Worm (Caenorhabditis elegans): ENCODE measurements around the gene F28A12.10.

Gene F28A12.10

ce11 chrV:8631277-8631765 is 6.2 kb downstream of the F28A12.10 start, which contains the start of gene atg-18:
TSS of gene atg-18 (minus strand) at chrV:8631327.
- peak; percentile 68 for TF ChIP-seq ceh-2 (tag; optimal IDR thresholded peaks at IDR 0.05)
- TF ChIP-seq ahr-1 (tag; optimal IDR thresholded peaks at IDR 0.05) = no peak
- TF ChIP-seq unc-86 (tag; optimal IDR thresholded peaks at IDR 0.05) = peak; percentile 63
- TF ChIP-seq ceh-48 (tag; optimal IDR thresholded peaks at IDR 0.05) = no peak
- TF ChIP-seq sdc-2 (tag; optimal IDR thresholded peaks at IDR 0.05) = peak; percentile 21
- no peak for TF ChIP-seq T23F11.4 (GFP tag; optimal IDR thresholded peaks at IDR 0.05)
- no peak for TF ChIP-seq ref-2 (tag; optimal IDR thresholded peaks at IDR 0.05)
- TF ChIP-seq odd-2 (tag; optimal IDR thresholded peaks at IDR 0.05) = peak; percentile 20
- peak; percentile 17 for TF ChIP-seq fkh-6 (tag; optimal IDR thresholded peaks at IDR 0.05)
- peak; percentile 80 for TF ChIP-seq K09A11.1 (tag; optimal IDR thresholded peaks at IDR 0.05; ENCODE audit: insufficient read depth)
- no peak for TF ChIP-seq ceh-9 (tag; optimal IDR thresholded peaks at IDR 0.05)
- TF ChIP-seq pha-2 (tag; optimal IDR thresholded peaks at IDR 0.05) = peak; percentile 14
- peak; percentile 62 for TF ChIP-seq ceh-19 (GFP tag; optimal IDR thresholded peaks at IDR 0.05)
- TF ChIP-seq ceh-6 (GFP tag; optimal IDR thresholded peaks at IDR 0.05) = no peak
- no peak for TF ChIP-seq elt-4 (tag; optimal IDR thresholded peaks at IDR 0.05)
- TF ChIP-seq C08G9.2 (tag; optimal IDR thresholded peaks at IDR 0.05) = no peak
- TF ChIP-seq ceh-14 (tag; optimal IDR thresholded peaks at IDR 0.05) = peak; percentile 51
- TF ChIP-seq lim-6 (tag; optimal IDR thresholded peaks at IDR 0.05) = no peak
- TF ChIP-seq ama-1 (optimal IDR thresholded peaks at IDR 0.05) = no peak
- TF ChIP-seq madf-2 (tag; optimal IDR thresholded peaks at IDR 0.05) = peak; percentile 23
- TF ChIP-seq K02D7.2 (tag; optimal IDR thresholded peaks at IDR 0.05) = peak; percentile 36
- TF ChIP-seq pqm-1 (tag; optimal IDR thresholded peaks at IDR 0.05) = peak; percentile 36
- peak; percentile 65 for TF ChIP-seq ttx-3 (tag; optimal IDR thresholded peaks at IDR 0.05)
- TF ChIP-seq eyg-1 (tag; optimal IDR thresholded peaks at IDR 0.05) = no peak
- TF ChIP-seq ets-4 (tag; optimal IDR thresholded peaks at IDR 0.05) = peak; percentile 25
- peak; percentile 19 for TF ChIP-seq fkh-10 (GFP tag; optimal IDR thresholded peaks at IDR 0.05)
- TF ChIP-seq pag-3 (tag; optimal IDR thresholded peaks at IDR 0.05; ENCODE audit: borderline replicate concordance) = no peak
- TF ChIP-seq Y22D7AL.16 (tag; optimal IDR thresholded peaks at IDR 0.05) = no peak
- no peak for TF ChIP-seq dmd-4 (tag; optimal IDR thresholded peaks at IDR 0.05; ENCODE audit: borderline replicate concordance)
- no peak for TF ChIP-seq pax-1 (tag; optimal IDR thresholded peaks at IDR 0.05)
- TF ChIP-seq gmeb-2 (tag; optimal IDR thresholded peaks at IDR 0.05) = peak; percentile 43
- TF ChIP-seq hlh-6 (tag; optimal IDR thresholded peaks at IDR 0.05) = peak; percentile 37
- peak; percentile 26 for TF ChIP-seq lin-11 (tag; optimal IDR thresholded peaks at IDR 0.05)
- no peak for TF ChIP-seq ceh-24 (tag; optimal IDR thresholded peaks at IDR 0.05)
- peak; percentile 95 for TF ChIP-seq hlh-30 (tag; optimal IDR thresholded peaks at IDR 0.05; ENCODE audit: insufficient read depth)
- TF ChIP-seq mec-3 (tag; optimal IDR thresholded peaks at IDR 0.05; ENCODE audit: borderline replicate concordance) = no peak
- TF ChIP-seq sox-4 (tag; optimal IDR thresholded peaks at IDR 0.05) = peak; percentile 70
- peak; percentile 35 for TF ChIP-seq nhr-232 (tag; optimal IDR thresholded peaks at IDR 0.05)
- peak; percentile 82 for TF ChIP-seq tbx-2 (tag; optimal IDR thresholded peaks at IDR 0.05)
- TF ChIP-seq ceh-34 (tag; optimal IDR thresholded peaks at IDR 0.05) = peak; percentile 86
- no peak for TF ChIP-seq nhr-11 (tag; optimal IDR thresholded peaks at IDR 0.05)
- peak; percentile 39 for TF ChIP-seq C38D4.7 (GFP tag; optimal IDR thresholded peaks at IDR 0.05)
- peak; percentile 50 for TF ChIP-seq fax-1 (tag; optimal IDR thresholded peaks at IDR 0.05)
- TF ChIP-seq unc-55 (GFP tag; optimal IDR thresholded peaks at IDR 0.05) = no peak
- TF ChIP-seq ceh-45 (GFP tag; IDR thresholded peaks at IDR 0.05) = no peak
- peak; percentile 21 for TF ChIP-seq pat-9 (tag; optimal IDR thresholded peaks at IDR 0.05)
- TF ChIP-seq dve-1 (tag; optimal IDR thresholded peaks at IDR 0.05) = no peak
- no peak for TF ChIP-seq pha-4 (tag; optimal IDR thresholded peaks at IDR 0.05)
- peak; percentile 81 for TF ChIP-seq elt-2 (tag; optimal IDR thresholded peaks at IDR 0.05)
- TF ChIP-seq ceh-30 (tag; optimal IDR thresholded peaks at IDR 0.05) = no peak
- TF ChIP-seq unc-3 (GFP tag; conservative IDR thresholded peaks at IDR 0.05) = no peak
- peak; percentile 63 for TF ChIP-seq unc-3 (tag; optimal IDR thresholded peaks at IDR 0.05)
- no peak for TF ChIP-seq syd-9 (tag; optimal IDR thresholded peaks at IDR 0.05)
